Fruit fly (Drosophila melanogaster) whole organism, embryonic: ENCODE measurements around the gene galectin.

ENCODE experiments used
- CG10209 ChIP-seq: fragments of 200-800 bp; sonication (Bioruptor generic); optimal IDR thresholded peaks from 3 replicates; lab custom pipeline; 2017; ENCODE audit warnings: missing biosample characterization, mild to moderate bottlenecking, missing genetic modification characterization, missing genetic modification reagents
- CG1024 ChIP-seq: fragments of 200-800 bp; sonication (Bioruptor generic); IDR thresholded peaks from 2 replicates; pipeline ENCODE4 v1.3.6; 2022; ENCODE audit warnings: missing biosample characterization, missing genetic modification characterization
- CG11093 ChIP-seq: fragments of 200-800 bp; sonication (Bioruptor generic); IDR thresholded peaks from 3 replicates; pipeline ENCODE4 v1.3.6; 2022; ENCODE audit warnings: missing biosample characterization, missing genetic modification characterization
- CG11560 ChIP-seq: fragments of 200-800 bp; sonication (Bioruptor generic); IDR thresholded peaks from 3 replicates; pipeline ENCODE4 v1.3.6; 2022; ENCODE audit warnings: missing biosample characterization, missing genetic modification characterization
- CG12071 ChIP-seq: fragments of 200-800 bp; sonication (Bioruptor generic); optimal IDR thresholded peaks from 3 replicates; lab custom pipeline; 2018; ENCODE audit warnings: missing biosample characterization, mild to moderate bottlenecking, missing genetic modification characterization
- CG12942 ChIP-seq: fragments of 200-800 bp; sonication (Bioruptor generic); optimal IDR thresholded peaks from 3 replicates; lab custom pipeline; 2016; ENCODE audit warnings: missing biosample characterization, missing genetic modification characterization
- CG13775 ChIP-seq: fragments of 200-800 bp; sonication (Bioruptor generic); optimal IDR thresholded peaks from 3 replicates; lab custom pipeline; 2017; ENCODE audit warnings: missing biosample characterization, mild to moderate bottlenecking, missing genetic modification characterization
- CG14441 ChIP-seq: fragments of 200-800 bp; sonication (Bioruptor generic); IDR thresholded peaks from 2 replicates; pipeline ENCODE4 v1.3.6; 2022; ENCODE audit warnings: missing biosample characterization, missing genetic modification characterization
- CG14965 ChIP-seq: fragments of 200-800 bp; sonication (Bioruptor generic); optimal IDR thresholded peaks from 2 replicates; lab custom pipeline; 2016; ENCODE audit warnings: missing biosample characterization, missing genetic modification characterization, borderline replicate concordance
- CG15601 ChIP-seq: fragments of 200-800 bp; sonication (Bioruptor generic); optimal IDR thresholded peaks from 3 replicates; lab custom pipeline; 2019; ENCODE audit warnings: missing biosample characterization, mild to moderate bottlenecking, missing genetic modification characterization, moderate library complexity
- CG17385 ChIP-seq: fragments of 200-800 bp; sonication (Bioruptor generic); optimal IDR thresholded peaks from 3 replicates; lab custom pipeline; 2018; ENCODE audit warnings: missing biosample characterization, mild to moderate bottlenecking, missing genetic modification characterization
- CG1832 ChIP-seq: fragments of 200-800 bp; sonication (Bioruptor generic); optimal IDR thresholded peaks from 2 replicates; lab custom pipeline; 2017; ENCODE audit warnings: missing biosample characterization, mild to moderate bottlenecking, missing genetic modification characterization, inconsistent platforms
- CG2120 ChIP-seq: fragments of 200-800 bp; sonication (Bioruptor generic); optimal IDR thresholded peaks from 3 replicates; lab custom pipeline; 2016; ENCODE audit warnings: missing biosample characterization, missing genetic modification characterization
- CG31224 ChIP-seq: fragments of 200-800 bp; sonication (Bioruptor generic); IDR thresholded peaks from 2 replicates; pipeline ENCODE4 v1.3.6; 2022; ENCODE audit warnings: missing biosample characterization, missing genetic modification characterization
- CG3281 ChIP-seq: fragments of 200-800 bp; sonication (Bioruptor generic); optimal IDR thresholded peaks from 3 replicates; lab custom pipeline; 2017; ENCODE audit warnings: missing biosample characterization, mild to moderate bottlenecking, missing genetic modification characterization
- CG33213 ChIP-seq: fragments of 200-800 bp; sonication (Bioruptor generic); optimal IDR thresholded peaks from 3 replicates; lab custom pipeline; 2016; ENCODE audit warnings: missing biosample characterization, missing genetic modification characterization
- CG4617 ChIP-seq: fragments of 200-800 bp; sonication (Bioruptor generic); optimal IDR thresholded peaks from 3 replicates; lab custom pipeline; 2016; ENCODE audit warnings: missing biosample characterization, missing genetic modification characterization, borderline replicate concordance
- CG6683 ChIP-seq: fragments of 200-800 bp; sonication (Bioruptor generic); optimal IDR thresholded peaks from 2 replicates; lab custom pipeline; 2017; ENCODE audit warnings: missing biosample characterization, mild to moderate bottlenecking, missing genetic modification characterization, missing genetic modification reagents
- CG7786 ChIP-seq: fragments of 200-800 bp; sonication (Bioruptor generic); optimal IDR thresholded peaks from 2 replicates; lab custom pipeline; 2016; ENCODE audit warnings: missing biosample characterization, missing genetic modification characterization
- CG8944 ChIP-seq: fragments of 200-800 bp; sonication (Bioruptor generic); optimal IDR thresholded peaks from 3 replicates; lab custom pipeline; 2016; ENCODE audit warnings: missing biosample characterization, missing genetic modification characterization
- D ChIP-seq, 2 experiments: fragments of 200-800 bp in 1 of 2; fragments of >200 bp in 1 of 2; sonication (Bioruptor generic) in 1 of 2; optimal IDR thresholded peaks; 2 replicates in 1 of 2; 3 replicates in 1 of 2; lab custom pipeline; 2017; ENCODE audit warnings: mild to moderate bottlenecking in 1 of 2, missing biosample characterization in 1 of 2, missing genetic modification characterization in 1 of 2, missing genetic modification reagents in 1 of 2
- Dek ChIP-seq: fragments of 200-800 bp; sonication (Bioruptor generic); optimal IDR thresholded peaks from 3 replicates; lab custom pipeline; 2019; ENCODE audit warnings: missing biosample characterization, mild to moderate bottlenecking, missing genetic modification characterization, moderate library complexity
- Dll ChIP-seq: fragments of 200-800 bp; sonication (Bioruptor generic); IDR thresholded peaks from 4 replicates; pipeline ENCODE4 v1.3.6; 2022; ENCODE audit warnings: missing biosample characterization, missing genetic modification characterization; ENCODE audit not compliant: partially characterized antibody
- Fer3 ChIP-seq: fragments of 200-800 bp; sonication (Bioruptor generic); optimal IDR thresholded peaks from 2 replicates; lab custom pipeline; 2018; ENCODE audit warnings: missing biosample characterization, mild to moderate bottlenecking, missing genetic modification characterization, moderate library complexity
- Gsc ChIP-seq: fragments of 200-800 bp; sonication (Bioruptor generic); IDR thresholded peaks from 2 replicates; pipeline ENCODE4 v1.3.6; 2022; ENCODE audit warnings: missing biosample characterization, missing genetic modification characterization
- Lhr ChIP-seq: fragments of 200-800 bp; sonication (Bioruptor generic); optimal IDR thresholded peaks from 3 replicates; lab custom pipeline; 2017; ENCODE audit warnings: mild to moderate bottlenecking, missing biosample characterization, missing genetic modification reagents, missing genetic modification characterization
- Mes4 ChIP-seq: fragments of 200-800 bp; sonication (Bioruptor generic); optimal IDR thresholded peaks from 2 replicates; lab custom pipeline; 2016; ENCODE audit warnings: missing biosample characterization, missing genetic modification characterization
- NC2α ChIP-seq: fragments of 200-800 bp; sonication (Bioruptor generic); optimal IDR thresholded peaks from 2 replicates; lab custom pipeline; 2016; ENCODE audit warnings: missing biosample characterization, missing genetic modification characterization
- NFAT ChIP-seq: fragments of 200-800 bp; sonication (Bioruptor generic); IDR thresholded peaks from 2 replicates; pipeline ENCODE4 v1.3.6; 2022; ENCODE audit warnings: missing biosample characterization, missing genetic modification characterization
- Nf-YB ChIP-seq: fragments of 200-800 bp; sonication (Bioruptor generic); optimal IDR thresholded peaks from 3 replicates; lab custom pipeline; 2019; ENCODE audit warnings: missing biosample characterization, mild to moderate bottlenecking, missing genetic modification characterization, moderate library complexity
- Pdp1 ChIP-seq, 2 experiments: fragments of 200-800 bp; sonication (Bioruptor generic); optimal IDR thresholded peaks; 3 replicates each; lab custom pipeline; 2016; ENCODE audit warnings: missing biosample characterization in 2 of 2, missing genetic modification characterization in 2 of 2, mild to moderate bottlenecking in 1 of 2, moderate library complexity in 1 of 2
- Scr ChIP-seq: fragments of 200-800 bp; sonication (Bioruptor generic); IDR thresholded peaks from 2 replicates; pipeline ENCODE4 v1.3.6; 2022; ENCODE audit warnings: missing biosample characterization, missing genetic modification characterization; ENCODE audit not compliant: partially characterized antibody
- Side ChIP-seq: fragments of 200-800 bp; sonication (Bioruptor generic); optimal IDR thresholded peaks from 2 replicates; lab custom pipeline; 2016; ENCODE audit warnings: missing biosample characterization, missing genetic modification characterization
- ase ChIP-seq: fragments of 200-800 bp; sonication (Bioruptor generic); IDR thresholded peaks from 3 replicates; pipeline ENCODE4 v1.3.6; 2022; ENCODE audit warnings: missing biosample characterization, missing genetic modification characterization
- btn ChIP-seq: fragments of 200-800 bp; sonication (Bioruptor generic); optimal IDR thresholded peaks from 2 replicates; lab custom pipeline; 2016; ENCODE audit warnings: missing biosample characterization, missing genetic modification characterization
- crc ChIP-seq: fragments of 200-800 bp; sonication (Bioruptor generic); optimal IDR thresholded peaks from 2 replicates; lab custom pipeline; 2016; ENCODE audit warnings: missing biosample characterization, missing genetic modification characterization
- crol ChIP-seq: fragments of 200-800 bp; sonication (Bioruptor generic); IDR thresholded peaks from 2 replicates; pipeline ENCODE4 v1.3.6; 2022; ENCODE audit warnings: missing biosample characterization, missing genetic modification characterization
- dati ChIP-seq: fragments of 200-800 bp; sonication (Bioruptor generic); IDR thresholded peaks from 2 replicates; pipeline ENCODE4 v1.3.6; 2022; ENCODE audit warnings: missing biosample characterization, missing genetic modification characterization
- fru ChIP-seq: fragments of >200 bp; optimal IDR thresholded peaks from 2 replicates; lab custom pipeline; 2017
- gsb-n ChIP-seq: fragments of 200-800 bp; sonication (Bioruptor generic); optimal IDR thresholded peaks from 3 replicates; lab custom pipeline; 2018; ENCODE audit warnings: missing biosample characterization, mild to moderate bottlenecking, missing genetic modification characterization
- hth ChIP-seq: fragments of >200 bp; optimal IDR thresholded peaks from 2 replicates; lab custom pipeline; 2017; ENCODE audit warnings: inconsistent platforms
- ken ChIP-seq: fragments of 200-800 bp; sonication (Bioruptor generic); IDR thresholded peaks from 3 replicates; pipeline ENCODE4 v1.3.6; 2022; ENCODE audit warnings: missing biosample characterization, missing genetic modification characterization
- nerfin-2 ChIP-seq: fragments of 200-800 bp; sonication (Bioruptor generic); IDR thresholded peaks from 2 replicates; pipeline ENCODE4 v1.3.6; 2022; ENCODE audit warnings: missing biosample characterization, missing genetic modification characterization; ENCODE audit not compliant: partially characterized antibody
- nmo ChIP-seq: fragments of 200-800 bp; sonication (Bioruptor generic); optimal IDR thresholded peaks from 2 replicates; lab custom pipeline; 2018; ENCODE audit warnings: missing biosample characterization, mild to moderate bottlenecking, missing genetic modification characterization, moderate library complexity
- prd ChIP-seq, 3 experiments: fragments of >200 bp in 2 of 3; fragments of 200-800 bp in 1 of 3; sonication (Bioruptor generic) in 1 of 3; optimal IDR thresholded peaks in 2 of 3; IDR thresholded peaks in 1 of 3; 2 replicates in 2 of 3; 3 replicates in 1 of 3; pipeline versions ENCODE4 v1.3.6 to Lab custom; 2017 to 2022; ENCODE audit warnings: missing biosample characterization in 1 of 3, missing genetic modification characterization in 1 of 3
- rib ChIP-seq: fragments of 200-800 bp; sonication (Bioruptor generic); IDR thresholded peaks from 2 replicates; pipeline ENCODE4 v1.3.6; 2022; ENCODE audit warnings: missing biosample characterization, missing genetic modification characterization
- row ChIP-seq: fragments of 200-800 bp; sonication (Bioruptor generic); IDR thresholded peaks from 3 replicates; pipeline ENCODE4 v1.3.6; 2022; ENCODE audit warnings: missing biosample characterization, missing genetic modification characterization
- scrt ChIP-seq: fragments of 200-800 bp; sonication (Bioruptor generic); optimal IDR thresholded peaks from 2 replicates; lab custom pipeline; 2018; ENCODE audit warnings: missing biosample characterization, mild to moderate bottlenecking, missing genetic modification characterization, moderate library complexity
- sqz ChIP-seq: fragments of 200-800 bp; sonication (Bioruptor generic); optimal IDR thresholded peaks from 3 replicates; lab custom pipeline; 2018; ENCODE audit warnings: missing biosample characterization, mild to moderate bottlenecking, missing genetic modification characterization
- tll ChIP-seq, 2 experiments: fragments of 200-800 bp in 1 of 2; fragments of >200 bp in 1 of 2; sonication (Bioruptor generic) in 1 of 2; optimal IDR thresholded peaks; 2 replicates each; lab custom pipeline; 2017 to 2019; ENCODE audit warnings: missing biosample characterization in 2 of 2, missing genetic modification characterization in 2 of 2, mild to moderate bottlenecking in 1 of 2, moderate library complexity in 1 of 2
- usp ChIP-seq: fragments of >200 bp; optimal IDR thresholded peaks from 2 replicates; lab custom pipeline; 2017; ENCODE audit warnings: missing biosample characterization, missing genetic modification characterization

galectin gene

dm6 chr2L:81198-81597 is 9.6 kb downstream of the galectin start (continued):
- no peak for TF ChIP-seq row (GFP tag; lab: Robert Waterston, UW)
- no peak for TF ChIP-seq fru (lab: Kevin White, UChicago)
- no peak for TF ChIP-seq btn
- TF ChIP-seq CG33213, result no peak
- TF ChIP-seq tll (GFP tag; optimal IDR thresholded peaks at IDR 0.05; lab: Kevin White, UChicago), result no peak
- TF ChIP-seq prd (optimal IDR thresholded peaks at IDR 0.05; lab: Kevin White, UChicago), result no peak
- TF ChIP-seq prd (GFP tag; IDR thresholded peaks at IDR 0.05; lab: Robert Waterston, UW), result no peak
- peak; percentile 12 for TF ChIP-seq Dek (tag; lab: Kevin White, UChicago)
- no peak for TF ChIP-seq Gsc (GFP tag; lab: Robert Waterston, UW)
- peak; percentile 37 for TF ChIP-seq scrt
- peak; percentile 45 for TF ChIP-seq Fer3 (tag; lab: Kevin White, UChicago)
- TF ChIP-seq CG12942, result no peak
- TF ChIP-seq CG31224 (GFP tag; lab: Robert Waterston, UW), result no peak
- no peak for TF ChIP-seq NC2α (GFP tag; lab: Kevin White, UChicago)
- no peak for TF ChIP-seq CG4617 (GFP tag; lab: Kevin White, UChicago)
- no peak for TF ChIP-seq crc
- no peak for TF ChIP-seq nerfin-2 (GFP tag; lab: Robert Waterston, UW)
- TF ChIP-seq CG10209, result peak; percentile 36
- TF ChIP-seq CG17385, result peak; percentile 47
- peak; percentile 53 for TF ChIP-seq CG6683 (GFP tag; lab: Kevin White, UChicago)
- TF ChIP-seq dati (GFP tag; lab: Robert Waterston, UW), result no peak
- TF ChIP-seq Scr (GFP tag; lab: Robert Waterston, UW), result no peak
- TF ChIP-seq Pdp1 (GFP tag; optimal IDR thresholded peaks at IDR 0.05; lab: Kevin White, UChicago), result peak in 1 of 2 experiments; percentile 42
- TF ChIP-seq crol (GFP tag; lab: Robert Waterston, UW), result no peak
- TF ChIP-seq NFAT (GFP tag; lab: Robert Waterston, UW), result no peak
- TF ChIP-seq sqz (GFP tag; lab: Kevin White, UChicago), result peak; percentile 39
- TF ChIP-seq CG11093 (GFP tag; lab: Robert Waterston, UW), result no peak
- peak; percentile 79 for TF ChIP-seq CG12071 (GFP tag; lab: Kevin White, UChicago)
- TF ChIP-seq ase, result no peak
- TF ChIP-seq CG13775, result no peak
- TF ChIP-seq hth, result no peak
- TF ChIP-seq CG14441 (GFP tag; lab: Robert Waterston, UW), result no peak
- TF ChIP-seq usp, result no peak
- TF ChIP-seq CG3281 (GFP tag; lab: Kevin White, UChicago), result peak; percentile 63
- no peak for TF ChIP-seq CG11560
- no peak for TF ChIP-seq Dll (GFP tag; lab: Robert Waterston, UW)
- TF ChIP-seq nmo (GFP tag; lab: Kevin White, UChicago), result no peak
- TF ChIP-seq Nf-YB, result peak; percentile 27
- no peak for TF ChIP-seq CG2120 (GFP tag; lab: Kevin White, UChicago)
- no peak for TF ChIP-seq CG14965 (GFP tag; lab: Kevin White, UChicago)
- TF ChIP-seq CG1832 (GFP tag; lab: Kevin White, UChicago), result no peak
- TF ChIP-seq D (optimal IDR thresholded peaks at IDR 0.05; lab: Kevin White, UChicago), result no peak
- TF ChIP-seq D (GFP tag; optimal IDR thresholded peaks at IDR 0.05; lab: Kevin White, UChicago), result peak; percentile 30
- TF ChIP-seq Mes4 (GFP tag; lab: Kevin White, UChicago), result no peak
- TF ChIP-seq CG8944 (GFP tag; lab: Kevin White, UChicago), result no peak
- peak; percentile 46 for TF ChIP-seq Side (GFP tag; lab: Kevin White, UChicago)
- TF ChIP-seq CG1024 (GFP tag; lab: Robert Waterston, UW), result no peak
- no peak for TF ChIP-seq rib (GFP tag; lab: Robert Waterston, UW)
- TF ChIP-seq CG7786 (GFP tag; lab: Kevin White, UChicago), result no peak
- peak; percentile 25 for TF ChIP-seq Lhr (GFP tag; lab: Kevin White, UChicago)
- peak; percentile 71 for TF ChIP-seq CG15601 (tag; lab: Kevin White, UChicago)
- peak; percentile 11 for TF ChIP-seq gsb-n
- no peak for TF ChIP-seq ken (GFP tag; lab: Robert Waterston, UW)
